Worm (Caenorhabditis elegans) whole organism, early embryonic: ENCODE results near the gene enu-3.5.

Experiments
- B0310.2 ChIP-seq: sonication (generic microtip); optimal IDR thresholded peaks from 2 replicates; lab custom pipeline; 2016; ENCODE audit warnings: mild to moderate bottlenecking, missing genetic modification characterization, missing compliant biosample characterization
- ama-1 ChIP-seq: fragments of 150-350 bp; optimal IDR thresholded peaks from 2 replicates; lab custom pipeline; 2014
- ceh-13 ChIP-seq: fragments of 200-800 bp; sonication (Bioruptor generic); optimal IDR thresholded peaks from 2 replicates; lab custom pipeline; 2018; ENCODE audit warnings: mild to moderate bottlenecking, missing genetic modification characterization, missing compliant biosample characterization
- flt-1 ChIP-seq: fragments of 200-800 bp; sonication (Bioruptor generic); IDR thresholded peaks from 2 replicates; pipeline ENCODE4 v1.3.6; 2022; ENCODE audit warnings: missing genetic modification characterization, missing compliant biosample characterization
- hmbx-1 ChIP-seq: sonication (generic microtip); optimal IDR thresholded peaks from 2 replicates; lab custom pipeline; 2016; ENCODE audit warnings: mild to moderate bottlenecking, missing genetic modification characterization, missing compliant biosample characterization
- hnd-1 ChIP-seq: sonication (generic microtip); optimal IDR thresholded peaks from 2 replicates; lab custom pipeline; 2016; ENCODE audit warnings: missing genetic modification characterization, missing compliant biosample characterization
- scrt-1 ChIP-seq: fragments of 200-800 bp; sonication (Bioruptor generic); IDR thresholded peaks from 2 replicates; pipeline ENCODE4 v1.3.6; 2022; ENCODE audit warnings: missing genetic modification characterization, missing compliant biosample characterization
- tbx-37 ChIP-seq: fragments of 200-800 bp; sonication (Bioruptor generic); conservative IDR thresholded peaks from 2 replicates; pipeline ENCODE4 v1.3.6; 2022; ENCODE audit warnings: missing genetic modification reagents, missing genetic modification characterization, missing compliant biosample characterization

DNA sequence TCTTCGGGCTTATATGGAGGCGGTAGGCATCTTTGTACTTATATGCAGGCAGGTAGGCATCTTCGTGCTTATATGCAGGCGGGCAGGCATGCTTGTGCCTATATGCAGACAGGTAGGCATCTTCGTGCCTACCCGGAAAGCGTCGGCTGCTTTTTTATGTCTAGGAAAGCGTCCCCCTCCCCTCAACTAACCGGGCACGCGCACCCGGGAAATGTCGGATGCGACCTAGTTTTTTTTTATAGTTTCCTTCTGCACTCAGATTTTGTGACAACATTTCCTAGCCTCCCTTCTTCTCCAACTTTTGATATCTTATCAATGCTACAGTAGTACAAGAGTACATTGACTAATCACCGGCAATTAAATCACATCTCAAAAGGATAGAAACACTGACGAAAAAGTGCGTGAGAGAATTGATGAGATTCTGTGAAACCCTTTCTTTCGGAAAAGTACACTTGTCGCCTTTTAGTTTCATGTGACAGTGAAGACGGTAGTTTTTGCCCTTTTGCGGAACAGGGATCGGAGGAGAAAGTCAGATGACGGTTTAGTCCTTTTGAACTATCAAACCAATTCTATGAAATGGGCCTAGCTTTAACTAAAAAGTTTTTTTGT lies 28.9 kb upstream of the enu-3.5 start:
- no peak for TF ChIP-seq flt-1 (GFP tag; lab: Robert Waterston, UW)
- TF ChIP-seq tbx-37, result no peak
- TF ChIP-seq hnd-1 (tag; lab: Kevin White, UChicago), result no peak
- TF ChIP-seq ceh-13 (GFP tag; lab: Kevin White, UChicago), result no peak
- TF ChIP-seq ama-1 (lab: Kevin White, UChicago), result no peak
- no peak for TF ChIP-seq scrt-1
- no peak for TF ChIP-seq B0310.2 (tag; lab: Kevin White, UChicago)
- no peak for TF ChIP-seq hmbx-1 (tag; lab: Kevin White, UChicago)
